Worm (Caenorhabditis elegans) whole organism, late embryonic: ENCODE data around the gene F56C9.6.

ENCODE experiments used
- Y22D7AL.16 ChIP-seq: sonication (generic microtip); optimal IDR thresholded peaks from 2 replicates; lab custom pipeline; 2016; ENCODE audit warnings: missing genetic modification characterization, missing compliant biosample characterization
- che-1 ChIP-seq: sonication (generic microtip); optimal IDR thresholded peaks from 2 replicates; lab custom pipeline; 2016; ENCODE audit warnings: mild to moderate bottlenecking, missing genetic modification characterization, missing compliant biosample characterization
- lim-6 ChIP-seq: sonication (generic microtip); optimal IDR thresholded peaks from 2 replicates; lab custom pipeline; 2016; ENCODE audit warnings: missing genetic modification characterization, missing compliant biosample characterization
- pax-1 ChIP-seq: fragments of 150-350 bp; optimal IDR thresholded peaks from 2 replicates; lab custom pipeline; 2014; ENCODE audit warnings: missing biosample characterization, missing genetic modification characterization
- ref-2 ChIP-seq: sonication (generic microtip); optimal IDR thresholded peaks from 2 replicates; lab custom pipeline; 2016; ENCODE audit warnings: missing genetic modification characterization, missing compliant biosample characterization
- ttx-3 ChIP-seq: sonication (generic microtip); optimal IDR thresholded peaks from 2 replicates; lab custom pipeline; 2016; ENCODE audit warnings: missing genetic modification reagents, missing genetic modification characterization, missing compliant biosample characterization

DNA sequence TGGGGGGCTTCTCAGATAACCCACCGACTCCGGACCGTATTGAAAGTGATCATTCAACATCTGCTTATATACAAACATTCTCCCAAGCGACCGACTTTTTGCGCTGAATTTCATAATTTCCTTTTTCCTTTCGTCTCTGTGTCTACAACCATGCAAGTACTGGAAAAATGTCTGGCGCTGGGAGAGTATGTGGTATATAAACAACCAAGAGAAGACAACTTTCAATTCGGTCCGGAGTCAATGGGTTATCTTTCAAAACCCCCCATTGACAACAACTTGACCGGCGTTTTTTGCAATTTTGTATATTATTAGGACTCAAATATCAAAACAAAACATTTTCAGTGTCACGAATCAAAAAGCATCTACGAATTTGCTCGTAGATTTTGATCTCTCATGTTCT is 32.1 kb downstream of the F56C9.6 start:
- TF ChIP-seq ref-2 (tag; lab: Kevin White, UChicago) (no peak), pax-1 (no peak), ttx-3 (tag; lab: Kevin White, UChicago) (no peak), che-1 (tag; lab: Kevin White, UChicago) (no peak), lim-6 (tag; lab: Kevin White, UChicago) (no peak), Y22D7AL.16 (tag; lab: Kevin White, UChicago) (no peak)
